Fruit fly (Drosophila melanogaster) whole organism, embryonic: ENCODE results near the gene CG8960.

Experiments
- Blimp-1 ChIP-seq: fragments of 200-800 bp; sonication (Bioruptor generic); optimal IDR thresholded peaks from 3 replicates; lab custom pipeline; 2018; ENCODE audit warnings: missing biosample characterization, missing genetic modification characterization, mild to moderate bottlenecking, moderate library complexity, missing genetic modification reagents
- CG10959 ChIP-seq: fragments of 200-800 bp; sonication (Bioruptor generic); IDR thresholded peaks from 2 replicates; pipeline ENCODE4 v1.3.6; 2022; ENCODE audit warnings: missing biosample characterization, missing genetic modification characterization
- CG11398 ChIP-seq: fragments of 200-800 bp; sonication (Bioruptor generic); optimal IDR thresholded peaks from 2 replicates; lab custom pipeline; 2016; ENCODE audit warnings: missing biosample characterization, missing genetic modification characterization
- CG13296 ChIP-seq: fragments of 200-800 bp; sonication (Bioruptor generic); optimal IDR thresholded peaks from 3 replicates; lab custom pipeline; 2018; ENCODE audit warnings: missing biosample characterization, mild to moderate bottlenecking, missing genetic modification characterization
- CG13894 ChIP-seq: fragments of 200-800 bp; sonication (Bioruptor generic); optimal IDR thresholded peaks from 3 replicates; lab custom pipeline; 2018; ENCODE audit warnings: missing biosample characterization, mild to moderate bottlenecking, missing genetic modification characterization, moderate library complexity
- CG15696 ChIP-seq: fragments of 200-800 bp; sonication (Bioruptor generic); optimal IDR thresholded peaks from 2 replicates; lab custom pipeline; 2019; ENCODE audit warnings: missing biosample characterization, mild to moderate bottlenecking, missing genetic modification characterization, moderate library complexity
- CG16863 ChIP-seq: fragments of 200-800 bp; sonication (Bioruptor generic); optimal IDR thresholded peaks from 3 replicates; lab custom pipeline; 2016; ENCODE audit warnings: missing biosample characterization, missing genetic modification characterization
- CG30403 ChIP-seq: fragments of 200-800 bp; sonication (Bioruptor generic); optimal IDR thresholded peaks from 3 replicates; lab custom pipeline; 2016; ENCODE audit warnings: missing biosample characterization, missing genetic modification characterization
- CG3163 ChIP-seq: fragments of 200-800 bp; sonication (Bioruptor generic); optimal IDR thresholded peaks from 3 replicates; lab custom pipeline; 2016; ENCODE audit warnings: missing biosample characterization, missing genetic modification characterization
- CG6272 ChIP-seq: fragments of 200-800 bp; sonication (Bioruptor generic); IDR thresholded peaks from 2 replicates; pipeline ENCODE4 v1.3.6; 2022; ENCODE audit warnings: missing biosample characterization, missing genetic modification characterization
- CG9932 ChIP-seq: fragments of 200-800 bp; sonication (Bioruptor generic); IDR thresholded peaks from 2 replicates; pipeline ENCODE4 v1.3.6; 2022; ENCODE audit warnings: missing biosample characterization, missing genetic modification characterization
- CTCF ChIP-seq: fragments of 200-800 bp; sonication (Bioruptor generic); optimal IDR thresholded peaks from 2 replicates; lab custom pipeline; 2017; ENCODE audit warnings: missing biosample characterization, mild to moderate bottlenecking, missing genetic modification characterization, moderate library complexity
- Deaf1 ChIP-seq: fragments of 200-800 bp; optimal IDR thresholded peaks from 3 replicates; lab custom pipeline; 2019; ENCODE audit warnings: missing biosample characterization, mild to moderate bottlenecking, missing genetic modification characterization, moderate library complexity
- HLH3B ChIP-seq: fragments of 200-800 bp; sonication (Bioruptor generic); IDR thresholded peaks from 2 replicates; pipeline ENCODE4 v1.3.6; 2022; ENCODE audit warnings: missing biosample characterization, missing genetic modification characterization
- HLHmδ ChIP-seq: fragments of 200-800 bp; sonication (Bioruptor generic); optimal IDR thresholded peaks from 2 replicates; lab custom pipeline; 2018; ENCODE audit warnings: missing biosample characterization, mild to moderate bottlenecking, missing genetic modification characterization, moderate library complexity
- Hr3 ChIP-seq: fragments of 200-800 bp; sonication (Bioruptor generic); optimal IDR thresholded peaks from 3 replicates; lab custom pipeline; 2016; ENCODE audit warnings: missing biosample characterization, missing genetic modification characterization
- Hr78 ChIP-seq, 2 experiments: fragments of 200-800 bp in 1 of 2; fragments of >200 bp in 1 of 2; sonication (Bioruptor generic) in 1 of 2; optimal IDR thresholded peaks; 2 replicates each; lab custom pipeline; 2017 to 2019; ENCODE audit warnings: missing biosample characterization in 2 of 2, missing genetic modification characterization in 2 of 2, mild to moderate bottlenecking in 1 of 2, moderate library complexity in 1 of 2
- Med ChIP-seq: fragments of 200-800 bp; sonication (Bioruptor generic); peaks from one replicate; lab custom pipeline; 2016; ENCODE audit warnings: missing biosample characterization, missing genetic modification characterization, mild to moderate bottlenecking, inconsistent platforms, moderate library complexity
- Mes4 ChIP-seq: fragments of 200-800 bp; sonication (Bioruptor generic); optimal IDR thresholded peaks from 2 replicates; lab custom pipeline; 2016; ENCODE audit warnings: missing biosample characterization, missing genetic modification characterization
- Nf-YA ChIP-seq: fragments of 200-800 bp; sonication (Bioruptor generic); IDR thresholded peaks from 2 replicates; pipeline ENCODE4 v1.3.6; 2022; ENCODE audit warnings: missing biosample characterization, missing genetic modification characterization
- Oli ChIP-seq: fragments of 200-800 bp; sonication (Bioruptor generic); optimal IDR thresholded peaks from 2 replicates; lab custom pipeline; 2018; ENCODE audit warnings: missing biosample characterization, mild to moderate bottlenecking, missing genetic modification characterization, moderate library complexity
- Pdp1 ChIP-seq, 2 experiments: fragments of 200-800 bp; sonication (Bioruptor generic); optimal IDR thresholded peaks; 3 replicates each; lab custom pipeline; 2016; ENCODE audit warnings: missing biosample characterization in 2 of 2, missing genetic modification characterization in 2 of 2, mild to moderate bottlenecking in 1 of 2, moderate library complexity in 1 of 2
- Side ChIP-seq: fragments of 200-800 bp; sonication (Bioruptor generic); optimal IDR thresholded peaks from 2 replicates; lab custom pipeline; 2016; ENCODE audit warnings: missing biosample characterization, missing genetic modification characterization
- Sox102F ChIP-seq: fragments of 200-800 bp; sonication (Bioruptor generic); optimal IDR thresholded peaks from 2 replicates; lab custom pipeline; 2018; ENCODE audit warnings: missing biosample characterization, mild to moderate bottlenecking, missing genetic modification characterization, moderate library complexity
- Vsx1 ChIP-seq: fragments of 200-800 bp; sonication (Bioruptor generic); optimal IDR thresholded peaks from 2 replicates; lab custom pipeline; 2017; ENCODE audit warnings: missing biosample characterization, mild to moderate bottlenecking, missing genetic modification characterization, missing genetic modification reagents
- Xbp1 ChIP-seq: fragments of 200-800 bp; sonication (Bioruptor generic); optimal IDR thresholded peaks from 3 replicates; lab custom pipeline; 2016; ENCODE audit warnings: missing biosample characterization, mild to moderate bottlenecking, missing genetic modification characterization
- abd-A ChIP-seq: fragments of 200-800 bp; sonication (Bioruptor generic); optimal IDR thresholded peaks from 3 replicates; lab custom pipeline; 2019; ENCODE audit warnings: missing biosample characterization, mild to moderate bottlenecking, missing genetic modification characterization, moderate library complexity
- bbx ChIP-seq: fragments of 200-800 bp; sonication (Bioruptor generic); IDR thresholded peaks from 2 replicates; pipeline ENCODE4 v1.3.6; 2022; ENCODE audit warnings: missing biosample characterization, missing genetic modification characterization; ENCODE audit not compliant: partially characterized antibody
- chinmo ChIP-seq: fragments of 200-800 bp; sonication (Bioruptor generic); IDR thresholded peaks from 4 replicates; pipeline ENCODE4 v1.3.6; 2022; ENCODE audit warnings: missing biosample characterization, missing genetic modification characterization; ENCODE audit not compliant: partially characterized antibody
- ci ChIP-seq: fragments of 200-800 bp; sonication (Bioruptor generic); IDR thresholded peaks from 3 replicates; pipeline ENCODE4 v1.3.6; 2022; ENCODE audit warnings: missing biosample characterization, missing genetic modification characterization
- croc ChIP-seq: fragments of 200-800 bp; sonication (Bioruptor generic); conservative IDR thresholded peaks from 3 replicates; pipeline ENCODE4 v1.3.6; 2022; ENCODE audit warnings: missing biosample characterization, missing genetic modification characterization
- ems ChIP-seq: fragments of 200-800 bp; sonication (Bioruptor generic); optimal IDR thresholded peaks from 3 replicates; lab custom pipeline; 2016; ENCODE audit warnings: missing biosample characterization, missing genetic modification characterization
- fd102C ChIP-seq: fragments of 200-800 bp; sonication (Bioruptor generic); optimal IDR thresholded peaks from 2 replicates; lab custom pipeline; 2018; ENCODE audit warnings: missing biosample characterization, mild to moderate bottlenecking, missing genetic modification characterization, moderate library complexity
- fd96Cb ChIP-seq: fragments of 200-800 bp; sonication (Bioruptor generic); optimal IDR thresholded peaks from 2 replicates; lab custom pipeline; 2018; ENCODE audit warnings: missing biosample characterization, mild to moderate bottlenecking, missing genetic modification characterization, moderate library complexity
- ftz-f1 ChIP-seq: fragments of 200-800 bp; sonication (Bioruptor generic); optimal IDR thresholded peaks from 2 replicates; lab custom pipeline; 2016; ENCODE audit warnings: missing biosample characterization, missing genetic modification characterization
- fu2 ChIP-seq: fragments of 200-800 bp; sonication (Bioruptor generic); optimal IDR thresholded peaks from 2 replicates; lab custom pipeline; 2016; ENCODE audit warnings: missing biosample characterization, missing genetic modification characterization
- gem ChIP-seq: fragments of 200-800 bp; sonication (Bioruptor generic); optimal IDR thresholded peaks from 2 replicates; lab custom pipeline; 2019; ENCODE audit warnings: missing biosample characterization, mild to moderate bottlenecking, missing genetic modification characterization, moderate library complexity
- gsb-n ChIP-seq: fragments of 200-800 bp; sonication (Bioruptor generic); optimal IDR thresholded peaks from 3 replicates; lab custom pipeline; 2018; ENCODE audit warnings: missing biosample characterization, mild to moderate bottlenecking, missing genetic modification characterization
- her ChIP-seq: fragments of 200-800 bp; sonication (Bioruptor generic); optimal IDR thresholded peaks from 2 replicates; lab custom pipeline; 2016; ENCODE audit warnings: missing biosample characterization, missing genetic modification characterization
- lab ChIP-seq: fragments of 200-800 bp; sonication (Bioruptor generic); optimal IDR thresholded peaks from 3 replicates; lab custom pipeline; 2017; ENCODE audit warnings: missing biosample characterization, missing genetic modification characterization, mild to moderate bottlenecking, moderate library complexity, missing genetic modification reagents
- otp ChIP-seq: fragments of 200-800 bp; sonication (Bioruptor generic); IDR thresholded peaks from 3 replicates; pipeline ENCODE4, ENCODE4 v1.3.6; 2022; ENCODE audit warnings: missing biosample characterization, missing genetic modification characterization
- pros ChIP-seq: fragments of 200-800 bp; sonication (Bioruptor generic); optimal IDR thresholded peaks from 3 replicates; lab custom pipeline; 2019; ENCODE audit warnings: missing biosample characterization, mild to moderate bottlenecking, missing genetic modification characterization, moderate library complexity
- pzg ChIP-seq: fragments of 200-800 bp; sonication (Bioruptor generic); optimal IDR thresholded peaks from 3 replicates; lab custom pipeline; 2018; ENCODE audit warnings: missing biosample characterization, mild to moderate bottlenecking, missing genetic modification characterization, moderate library complexity
- rib ChIP-seq: fragments of 200-800 bp; sonication (Bioruptor generic); IDR thresholded peaks from 2 replicates; pipeline ENCODE4 v1.3.6; 2022; ENCODE audit warnings: missing biosample characterization, missing genetic modification characterization
- scrt ChIP-seq: fragments of 200-800 bp; sonication (Bioruptor generic); optimal IDR thresholded peaks from 2 replicates; lab custom pipeline; 2018; ENCODE audit warnings: missing biosample characterization, mild to moderate bottlenecking, missing genetic modification characterization, moderate library complexity
- sens ChIP-seq: fragments of 200-800 bp; sonication (Bioruptor generic); peaks from one replicate; lab custom pipeline; 2016; ENCODE audit warnings: missing biosample characterization, missing genetic modification characterization
- tin ChIP-seq: fragments of 200-800 bp; sonication (Bioruptor generic); optimal IDR thresholded peaks from 3 replicates; lab custom pipeline; 2016; ENCODE audit warnings: missing biosample characterization, missing genetic modification characterization
- vnd ChIP-seq: fragments of 200-800 bp; sonication (Bioruptor generic); IDR thresholded peaks from 3 replicates; pipeline ENCODE4 v1.3.6; 2022; ENCODE audit warnings: missing biosample characterization, missing genetic modification characterization; ENCODE audit not compliant: partially characterized antibody
- zfh1 ChIP-seq: fragments of 200-800 bp; sonication (Bioruptor generic); IDR thresholded peaks from 3 replicates; pipeline ENCODE4 v1.3.6; 2022; ENCODE audit warnings: missing biosample characterization, missing genetic modification characterization
- zfh2 ChIP-seq: fragments of 200-800 bp; sonication (Bioruptor generic); optimal IDR thresholded peaks from 2 replicates; lab custom pipeline; 2016; ENCODE audit warnings: missing biosample characterization, missing genetic modification characterization

Gene CG8960

DNA sequence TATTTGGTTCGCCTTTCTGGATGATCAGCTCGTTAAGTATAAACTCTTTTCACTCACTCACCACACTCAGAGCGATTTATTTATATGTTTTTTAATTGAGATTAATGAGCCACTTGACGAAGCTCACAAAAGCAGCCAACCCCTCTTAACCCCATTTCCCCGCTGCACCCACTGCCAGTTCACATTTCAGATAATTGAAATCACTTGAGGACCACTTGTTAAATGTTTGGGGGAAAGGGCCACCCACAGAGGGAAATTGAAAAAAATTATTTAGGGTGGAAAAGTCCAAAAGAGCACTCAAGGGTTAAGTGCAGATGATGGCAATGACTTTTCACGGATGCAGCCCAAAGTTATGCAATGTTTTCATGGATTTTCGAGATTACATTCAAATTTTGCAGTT, 44.1 kb upstream of the CG8960 start (continued):
- TF ChIP-seq Med (GFP tag; lab: Kevin White, UChicago) (peak; percentile 84), otp (GFP tag; lab: Robert Waterston, UW) (peak; percentile 16; the same call in 1 of the 3 replicates), CG30403 (GFP tag; lab: Kevin White, UChicago) (peak; percentile 2), CG9932 (peak; percentile 25; the same call in 1 of the 2 replicates), CG13296 (no peak), vnd (GFP tag; lab: Robert Waterston, UW) (0 out of 3 replicates have a peak, but pooled peaks have one; percentile 30), Pdp1 (GFP tag; optimal IDR thresholded peaks at IDR 0.05; lab: Kevin White, UChicago) (peak in 1 of 2 experiments; percentile 17), fu2 (GFP tag; lab: Kevin White, UChicago) (no peak), sens (GFP tag; lab: Kevin White, UChicago) (peak; percentile 79), CG13894 (no peak), ems (no peak), croc (no peak), CG10959 (GFP tag; lab: Robert Waterston, UW) (0 out of 2 replicates have a peak, but pooled peaks have one; percentile 42), HLH3B (GFP tag; lab: Robert Waterston, UW) (peak; percentile 7; the same call in 1 of the 2 replicates), zfh2 (GFP tag; lab: Kevin White, UChicago) (no peak), CG11398 (GFP tag; lab: Kevin White, UChicago) (no peak), ci (GFP tag; lab: Robert Waterston, UW) (peak; percentile 50; the same call in 1 of the 3 replicates), fd102C (GFP tag; lab: Kevin White, UChicago) (no peak), Mes4 (GFP tag; lab: Kevin White, UChicago) (no peak), gem (peak; percentile 8), lab (GFP tag; lab: Kevin White, UChicago) (no peak), Oli (tag; lab: Kevin White, UChicago) (peak; percentile 18), scrt (GFP tag; lab: Kevin White, UChicago) (no peak), Blimp-1 (GFP tag; lab: Kevin White, UChicago) (peak; percentile 10), gsb-n (no peak), chinmo (GFP tag; lab: Robert Waterston, UW) (0 out of 4 replicates have a peak, but pooled peaks have one; percentile 49), tin (GFP tag; lab: Kevin White, UChicago) (peak; percentile 9), ftz-f1 (peak; percentile 30), Nf-YA (GFP tag; lab: Robert Waterston, UW) (peak; percentile 13; the same call in 1 of the 2 replicates), fd96Cb (tag; lab: Kevin White, UChicago) (no peak), CG16863 (GFP tag; lab: Kevin White, UChicago) (no peak), pzg (no peak), pros (GFP tag; lab: Kevin White, UChicago) (no peak), Sox102F (GFP tag; lab: Kevin White, UChicago) (peak; percentile 35), CG3163 (GFP tag; lab: Kevin White, UChicago) (no peak), her (GFP tag; lab: Kevin White, UChicago) (no peak), HLHmδ (no peak)

DNA sequence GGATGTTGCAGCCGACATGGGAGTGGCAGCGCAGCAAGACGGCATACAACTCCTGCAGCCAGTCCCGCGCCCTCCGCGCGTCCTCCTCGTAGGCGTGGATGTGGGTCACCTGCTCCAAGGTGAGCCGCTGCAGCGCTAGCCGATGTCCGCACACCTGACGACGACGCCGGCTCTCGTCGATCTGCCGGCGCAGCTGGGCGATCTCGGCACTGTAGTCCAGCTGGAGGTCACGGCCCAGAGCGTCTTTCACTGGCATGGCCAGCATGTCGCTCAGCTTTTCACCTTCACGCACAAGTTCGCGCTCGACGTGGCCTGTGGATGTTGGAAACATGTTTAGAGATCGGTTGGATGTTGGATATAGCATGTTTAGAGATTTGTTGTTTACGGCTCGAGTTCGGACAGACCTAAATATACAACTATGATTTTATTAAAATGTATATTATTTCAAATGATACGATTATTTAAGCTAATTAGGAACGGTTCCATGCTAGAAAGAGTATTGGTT, 39.3 kb upstream of the CG8960 start:
- TF ChIP-seq bbx (GFP tag; lab: Robert Waterston, UW) (0 out of 2 replicates have a peak, but pooled peaks have one; percentile 20), zfh1 (no peak), Deaf1 (tag; lab: Kevin White, UChicago) (no peak), CG15696 (tag; lab: Kevin White, UChicago) (no peak), abd-A (tag; lab: Kevin White, UChicago) (no peak), Sox102F (GFP tag; lab: Kevin White, UChicago) (no peak), ci (GFP tag; lab: Robert Waterston, UW) (0 out of 3 replicates have a peak, but pooled peaks have one; percentile 42), Med (GFP tag; lab: Kevin White, UChicago) (peak; percentile 57), Vsx1 (GFP tag; lab: Kevin White, UChicago) (no peak), Hr3 (GFP tag; lab: Kevin White, UChicago) (no peak), CTCF (GFP tag; lab: Kevin White, UChicago) (no peak), rib (no peak), Hr78 (GFP tag; optimal IDR thresholded peaks at IDR 0.05; lab: Kevin White, UChicago) (peak in 1 of 2 experiments; percentile 76), Xbp1 (GFP tag; lab: Kevin White, UChicago) (no peak), ftz-f1 (peak; percentile 66), CG6272 (GFP tag; lab: Robert Waterston, UW) (peak; percentile 26; the same call in 1 of the 2 replicates), Side (no peak)
